Fruit fly (Drosophila melanogaster): ENCODE measurements around the gene CG43115.

Gene CG43115

DNA sequence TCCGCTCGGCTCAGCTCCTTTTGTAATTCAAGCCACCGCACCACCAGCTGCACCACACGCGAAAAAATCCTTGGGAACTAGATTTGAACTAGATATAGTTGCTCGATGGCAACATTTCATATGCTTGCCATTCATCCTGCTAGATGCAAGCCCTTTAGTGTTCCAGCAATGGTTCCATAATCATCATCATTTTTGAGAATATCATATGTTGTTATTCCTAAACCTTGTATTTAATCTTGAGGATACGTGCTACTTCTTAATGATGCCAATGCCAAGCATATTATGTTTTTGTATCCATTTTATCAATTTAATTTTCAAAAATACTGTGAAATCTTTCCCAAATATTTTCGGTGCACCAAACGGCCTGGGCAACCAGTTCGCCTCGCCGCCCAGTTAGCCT is 13.4 kb downstream of the CG43115 start (continued):
- TF ChIP-seq topi (GFP tag; optimal IDR thresholded peaks at IDR 0.05) (no peak), CG10631 (GFP tag; optimal IDR thresholded peaks at IDR 0.05) (no peak), CG1621 (tag; optimal IDR thresholded peaks at IDR 0.05) (no peak), eg (GFP tag; IDR thresholded peaks at IDR 0.05) (peak; percentile 37; the same call in 2 of the 3 replicates), CG6792 (GFP tag; optimal IDR thresholded peaks at IDR 0.05) (no peak), dac (GFP tag; optimal IDR thresholded peaks at IDR 0.05) (no peak), CG11762 (GFP tag; optimal IDR thresholded peaks at IDR 0.05; ENCODE audit: insufficient read depth) (no peak), Lpt (GFP tag; optimal IDR thresholded peaks at IDR 0.05) (peak; percentile 25), CG6854 (GFP tag; optimal IDR thresholded peaks at IDR 0.05) (no peak), Sox14 (GFP tag; optimal IDR thresholded peaks at IDR 0.05) (no peak), net (GFP tag; optimal IDR thresholded peaks at IDR 0.05) (peak; percentile 38), OdsH (GFP tag; optimal IDR thresholded peaks at IDR 0.05) (peak; percentile 11), Sox15 (GFP tag; optimal IDR thresholded peaks at IDR 0.05) (no peak), Gug (GFP tag; IDR thresholded peaks at IDR 0.05) (peak; percentile 35; the same call in 1 of the 2 replicates), lz (GFP tag; optimal IDR thresholded peaks at IDR 0.05) (no peak)

DNA sequence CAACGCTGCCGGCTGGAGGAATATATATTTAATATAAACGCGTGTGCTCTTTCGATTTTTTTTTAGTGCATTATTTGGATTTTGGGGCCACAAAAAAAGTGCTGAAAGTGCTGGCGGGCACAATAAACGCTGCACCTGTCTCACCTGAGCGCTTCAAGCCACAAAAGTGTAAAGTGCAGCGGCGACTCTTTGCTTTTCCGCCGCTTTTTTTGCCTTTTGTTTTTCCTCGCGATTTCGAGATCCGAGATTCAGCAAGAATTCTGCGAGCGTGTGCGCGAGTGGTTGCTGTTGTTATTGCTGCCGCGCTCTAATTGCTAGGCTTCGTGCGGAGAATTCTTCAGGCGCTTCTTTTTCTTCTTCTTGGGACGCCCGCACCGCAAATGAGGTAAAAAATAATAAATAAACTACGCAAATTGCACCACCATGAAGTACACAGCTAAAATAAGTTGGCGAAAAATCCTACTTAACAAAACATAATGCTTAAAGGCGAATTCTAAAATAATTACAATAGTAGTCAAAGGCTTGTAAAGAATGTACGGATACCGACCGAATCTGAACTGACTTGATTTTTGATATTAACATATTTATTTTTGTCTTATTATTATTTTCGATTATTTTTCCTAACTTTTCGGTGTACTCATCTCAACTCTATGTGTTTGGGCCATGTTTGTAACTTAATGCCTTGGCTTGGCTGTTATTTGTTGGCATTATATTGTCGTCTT is 15.1 kb downstream of the CG43115 start:
- TF ChIP-seq CG15336 (GFP tag; IDR thresholded peaks at IDR 0.05) (peak; percentile 66; the same call in 1 of the 2 replicates), pdm3 (GFP tag; optimal IDR thresholded peaks at IDR 0.05) (peak; percentile 9), net (GFP tag; optimal IDR thresholded peaks at IDR 0.05) (no peak), acj6 (GFP tag; optimal IDR thresholded peaks at IDR 0.05) (no peak), CG32006 (GFP tag; optimal IDR thresholded peaks at IDR 0.05) (peak; percentile 37), CG6276 (GFP tag; optimal IDR thresholded peaks at IDR 0.05) (no peak), svp (GFP tag) (peak; percentile 1), eg (GFP tag; IDR thresholded peaks at IDR 0.05) (peak; percentile 53; the same call in 2 of the 3 replicates), Ets96B (tag; optimal IDR thresholded peaks at IDR 0.05) (peak; percentile 0), CG8632 (GFP tag; optimal IDR thresholded peaks at IDR 0.05) (no peak), OdsH (GFP tag; optimal IDR thresholded peaks at IDR 0.05) (peak; percentile 4)

DNA sequence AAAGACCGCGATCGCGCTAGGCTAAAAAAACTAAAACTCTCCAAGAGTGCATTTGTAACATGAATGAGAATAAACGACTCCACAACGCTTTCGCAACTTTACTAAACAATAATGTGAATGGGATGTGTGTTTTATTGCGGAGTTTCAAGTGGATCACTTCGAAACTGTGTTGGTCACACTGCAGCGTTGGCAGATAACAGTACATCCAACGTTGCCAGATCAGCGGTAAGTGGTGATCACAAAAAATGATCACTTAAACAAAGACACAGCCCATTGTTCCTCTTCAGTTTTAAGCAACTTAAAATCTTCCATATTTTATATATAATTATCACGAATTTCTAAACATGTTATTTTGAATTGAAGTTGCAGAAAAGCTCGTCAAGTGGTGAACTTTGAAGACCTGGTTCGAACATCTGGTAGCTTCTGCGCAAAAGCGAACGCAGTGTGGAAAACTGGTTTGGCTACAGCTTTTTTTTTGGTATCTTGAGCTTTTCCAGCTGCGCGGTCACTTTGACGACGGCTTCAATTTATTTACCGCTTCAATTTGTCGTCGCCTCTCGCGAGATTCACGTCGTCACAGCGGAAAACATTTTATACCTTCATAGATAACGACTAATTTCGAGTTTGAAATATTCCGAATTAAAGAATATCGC is 15.8 kb downstream of the CG43115 start, which contains the start of gene CG5921:
CG5921 (plus strand) TSS at position 547 of the 653 bp plus-strand sequence.
- TF ChIP-seq svp (GFP tag) (peak; percentile 43), Smox (GFP tag; optimal IDR thresholded peaks at IDR 0.05) (peak; percentile 29), esn (GFP tag; optimal IDR thresholded peaks at IDR 0.05) (peak; percentile 16), Sox102F (GFP tag; optimal IDR thresholded peaks at IDR 0.05) (peak; percentile 13), Eip78C (GFP tag) (peak; percentile 68), cyc (GFP tag; optimal IDR thresholded peaks at IDR 0.05) (no peak), CG10631 (GFP tag; optimal IDR thresholded peaks at IDR 0.05) (no peak), CG10669 (GFP tag; optimal IDR thresholded peaks at IDR 0.05) (no peak)

DNA sequence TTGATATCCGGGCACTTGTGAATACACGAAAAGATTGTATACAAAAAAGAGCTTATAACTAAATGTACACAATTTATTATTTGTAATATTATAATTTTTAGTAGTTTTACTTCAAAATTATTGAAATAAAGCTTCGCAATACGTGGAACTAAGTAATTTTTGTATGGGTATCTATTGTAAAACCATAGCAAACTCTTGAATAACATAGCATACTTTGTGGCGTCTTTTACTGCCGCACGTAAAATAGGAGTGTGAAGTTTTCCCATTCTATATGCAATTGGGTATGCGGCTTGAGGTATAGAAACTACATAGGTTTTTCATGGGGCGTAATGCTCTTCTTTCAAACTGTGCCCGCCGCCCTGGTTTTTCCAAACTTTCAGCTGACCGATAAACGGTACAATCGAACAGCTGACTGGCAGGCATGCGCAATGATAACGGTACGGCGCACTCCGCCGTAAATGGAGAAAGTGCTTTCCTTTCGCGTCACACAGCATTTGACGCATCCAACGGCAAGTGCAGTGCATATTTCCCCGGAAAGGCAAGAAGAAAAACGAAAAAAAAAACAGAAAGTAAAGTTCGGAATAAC is 26.7 kb downstream of the CG43115 start, which contains the start of gene CG5937:
CG5937 (plus strand) TSS at position 575 of the 586 bp plus-strand sequence.
- peak; percentile 64 for TF ChIP-seq Eip78C (GFP tag)
- peak; percentile 8 for TF ChIP-seq CG6808 (GFP tag; optimal IDR thresholded peaks at IDR 0.05)
- TF ChIP-seq topi (GFP tag; optimal IDR thresholded peaks at IDR 0.05), result no peak
- no peak for TF ChIP-seq esn (GFP tag; optimal IDR thresholded peaks at IDR 0.05)
- TF ChIP-seq svp (GFP tag), result peak; percentile 31
- peak; percentile 5 for TF ChIP-seq CG3032 (tag; optimal IDR thresholded peaks at IDR 0.05)
- TF ChIP-seq CG8632 (GFP tag; optimal IDR thresholded peaks at IDR 0.05), result no peak
